Worm (Caenorhabditis elegans) whole organism, L1 larva: ENCODE results near the gene F44F4.15.

ENCODE experiments used
- Y116A8C.19 ChIP-seq: sonication (generic microtip); optimal IDR thresholded peaks from 2 replicates; lab custom pipeline; 2016; ENCODE audit warnings: missing compliant biosample characterization, missing genetic modification characterization, borderline replicate concordance
- ama-1 ChIP-seq: fragments of 150-350 bp; optimal IDR thresholded peaks from 2 replicates; lab custom pipeline; 2014
- blmp-1 ChIP-seq: fragments of 150-350 bp; optimal IDR thresholded peaks from 2 replicates; lab custom pipeline; 2014; ENCODE audit warnings: missing biosample characterization, missing genetic modification characterization
- ces-1 ChIP-seq: fragments of 150-350 bp; optimal IDR thresholded peaks from 2 replicates; lab custom pipeline; 2014; ENCODE audit warnings: missing biosample characterization, missing genetic modification reagents, missing genetic modification characterization
- jun-1 ChIP-seq: fragments of 150-350 bp; optimal IDR thresholded peaks from 2 replicates; lab custom pipeline; 2014; ENCODE audit warnings: missing biosample characterization, missing genetic modification reagents, missing genetic modification characterization
- lin-15B ChIP-seq: fragments of 150-350 bp; sonication (generic microtip); optimal IDR thresholded peaks from 3 replicates; lab custom pipeline; 2014; ENCODE audit warnings: missing biosample characterization, missing genetic modification characterization

DNA sequence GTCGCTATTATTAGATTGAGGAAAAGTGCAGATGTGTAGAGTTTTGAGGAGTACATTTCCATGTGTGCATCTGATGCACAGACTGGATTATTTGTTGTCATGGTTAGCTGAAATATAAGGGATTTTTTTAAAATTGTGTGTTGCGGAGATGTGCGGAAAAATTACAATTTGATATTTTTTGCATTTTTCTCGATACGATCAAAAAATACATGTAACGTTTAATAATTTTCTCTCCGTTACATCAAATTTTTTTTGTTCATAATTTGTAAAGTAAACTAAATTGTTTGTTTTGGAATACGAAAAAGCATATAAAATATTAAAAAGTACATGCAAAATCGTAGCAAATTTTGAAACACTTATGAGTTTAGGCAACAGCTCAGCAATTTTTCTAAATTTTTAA is 4.2 kb upstream of the F44F4.15 start, which contains the start of gene sra-11:
- TF ChIP-seq ama-1 (lab: Kevin White, UChicago) (no peak), ces-1 (no peak), lin-15B (tag; lab: Kevin White, UChicago) (no peak), blmp-1 (tag; lab: Kevin White, UChicago) (no peak), Y116A8C.19 (tag; lab: Kevin White, UChicago) (no peak), jun-1 (tag; lab: Kevin White, UChicago) (no peak)
